Fruit fly (Drosophila melanogaster) whole organism, embryonic: ENCODE results near the gene CG1103.
A peak's percentile ranks its signal among the peaks of the same experiment; 100 is the strongest.

Experiments
- CG13296 ChIP-seq: fragments of 200-800 bp; sonication (Bioruptor generic); optimal IDR thresholded peaks from 3 replicates; lab custom pipeline; 2018; ENCODE audit warnings: missing biosample characterization, mild to moderate bottlenecking, missing genetic modification characterization
- CG13894 ChIP-seq: fragments of 200-800 bp; sonication (Bioruptor generic); optimal IDR thresholded peaks from 3 replicates; lab custom pipeline; 2018; ENCODE audit warnings: missing biosample characterization, mild to moderate bottlenecking, missing genetic modification characterization, moderate library complexity
- CG14050 ChIP-seq: fragments of 200-800 bp; sonication (Bioruptor generic); IDR thresholded peaks from 3 replicates; pipeline ENCODE4 v1.3.6; 2022; ENCODE audit warnings: missing biosample characterization, missing genetic modification characterization
- CG17912 ChIP-seq: fragments of 200-800 bp; sonication (Bioruptor generic); optimal IDR thresholded peaks from 2 replicates; lab custom pipeline; 2018; ENCODE audit warnings: missing biosample characterization, mild to moderate bottlenecking, missing genetic modification characterization
- CG1832 ChIP-seq: fragments of 200-800 bp; sonication (Bioruptor generic); optimal IDR thresholded peaks from 2 replicates; lab custom pipeline; 2017; ENCODE audit warnings: missing biosample characterization, mild to moderate bottlenecking, missing genetic modification characterization, inconsistent platforms
- CG42726 ChIP-seq: fragments of 200-800 bp; sonication (Bioruptor generic); IDR thresholded peaks from 2 replicates; pipeline ENCODE4 v1.3.6; 2022; ENCODE audit warnings: missing biosample characterization, missing genetic modification characterization; ENCODE audit not compliant: partially characterized antibody
- CG5953 ChIP-seq: fragments of 200-800 bp; sonication (Bioruptor generic); IDR thresholded peaks from 2 replicates; pipeline ENCODE4 v1.3.6; 2022; ENCODE audit warnings: missing biosample characterization, missing genetic modification characterization
- CG6175 ChIP-seq: fragments of 200-800 bp; sonication (Bioruptor generic); IDR thresholded peaks from 3 replicates; pipeline ENCODE4 v1.3.6; 2022; ENCODE audit warnings: missing biosample characterization, missing genetic modification characterization
- CG6765 ChIP-seq: fragments of 200-800 bp; sonication (Bioruptor generic); optimal IDR thresholded peaks from 3 replicates; lab custom pipeline; 2017; ENCODE audit warnings: missing biosample characterization, mild to moderate bottlenecking, missing genetic modification characterization
- CG7271 ChIP-seq: fragments of 200-800 bp; sonication (Bioruptor generic); optimal IDR thresholded peaks from 2 replicates; lab custom pipeline; 2018; ENCODE audit warnings: missing biosample characterization, mild to moderate bottlenecking, missing genetic modification characterization, moderate library complexity
- CG7928 ChIP-seq: fragments of 200-800 bp; sonication (Bioruptor generic); optimal IDR thresholded peaks from 2 replicates; lab custom pipeline; 2017; ENCODE audit warnings: missing biosample characterization, mild to moderate bottlenecking, missing genetic modification characterization
- Fer2 ChIP-seq: fragments of 200-800 bp; sonication (Bioruptor generic); optimal IDR thresholded peaks from 2 replicates; lab custom pipeline; 2018; ENCODE audit warnings: missing biosample characterization, mild to moderate bottlenecking, missing genetic modification characterization, moderate library complexity
- Hmr ChIP-seq: fragments of 200-800 bp; sonication (Bioruptor generic); optimal IDR thresholded peaks from 3 replicates; lab custom pipeline; 2017; ENCODE audit warnings: mild to moderate bottlenecking, missing biosample characterization, missing genetic modification reagents, missing genetic modification characterization
- Hr51 ChIP-seq, 2 experiments: fragments of 200-800 bp; sonication (Bioruptor generic); optimal IDR thresholded peaks; 2 replicates in 1 of 2; 3 replicates in 1 of 2; lab custom pipeline; 2016 to 2018; ENCODE audit warnings: missing biosample characterization in 2 of 2, missing genetic modification characterization in 2 of 2, mild to moderate bottlenecking in 1 of 2, moderate library complexity in 1 of 2
- Lhr ChIP-seq: fragments of 200-800 bp; sonication (Bioruptor generic); optimal IDR thresholded peaks from 3 replicates; lab custom pipeline; 2017; ENCODE audit warnings: mild to moderate bottlenecking, missing biosample characterization, missing genetic modification reagents, missing genetic modification characterization
- Meics ChIP-seq: fragments of 200-800 bp; sonication (Bioruptor generic); optimal IDR thresholded peaks from 2 replicates; lab custom pipeline; 2017; ENCODE audit warnings: missing biosample characterization, mild to moderate bottlenecking, missing genetic modification characterization
- Mrtf ChIP-seq: fragments of 200-800 bp; sonication (Bioruptor generic); IDR thresholded peaks from 3 replicates; pipeline ENCODE4 v1.3.6; 2022; ENCODE audit warnings: missing biosample characterization, missing genetic modification characterization
- Opbp ChIP-seq: fragments of 200-800 bp; sonication (Bioruptor generic); IDR thresholded peaks from 3 replicates; pipeline ENCODE4 v1.3.6; 2022; ENCODE audit warnings: missing biosample characterization, missing genetic modification characterization; ENCODE audit not compliant: partially characterized antibody
- Optix ChIP-seq: fragments of 200-800 bp; sonication (Bioruptor generic); IDR thresholded peaks from 3 replicates; pipeline ENCODE4 v1.3.6; 2022; ENCODE audit warnings: missing biosample characterization, missing genetic modification characterization
- Poxn ChIP-seq: fragments of 200-800 bp; sonication (Bioruptor generic); IDR thresholded peaks from 2 replicates; pipeline ENCODE4 v1.3.6; 2022; ENCODE audit warnings: missing biosample characterization, missing genetic modification characterization
- Ravus ChIP-seq: fragments of 200-800 bp; sonication (Bioruptor generic); IDR thresholded peaks from 2 replicates; pipeline ENCODE4 v1.3.6; 2022; ENCODE audit warnings: missing biosample characterization, missing genetic modification characterization
- abd-A ChIP-seq: fragments of 200-800 bp; sonication (Bioruptor generic); optimal IDR thresholded peaks from 3 replicates; lab custom pipeline; 2019; ENCODE audit warnings: missing biosample characterization, mild to moderate bottlenecking, missing genetic modification characterization, moderate library complexity
- al ChIP-seq: fragments of 200-800 bp; sonication (Bioruptor generic); IDR thresholded peaks from 2 replicates; pipeline ENCODE4 v1.3.6; 2022; ENCODE audit warnings: missing biosample characterization, missing genetic modification characterization
- aop ChIP-seq: fragments of 200-800 bp; sonication (Bioruptor generic); IDR thresholded peaks from 2 replicates; pipeline ENCODE4 v1.3.6; 2022; ENCODE audit warnings: missing biosample characterization, missing genetic modification characterization
- bbx ChIP-seq: fragments of 200-800 bp; sonication (Bioruptor generic); IDR thresholded peaks from 2 replicates; pipeline ENCODE4 v1.3.6; 2022; ENCODE audit warnings: missing biosample characterization, missing genetic modification characterization; ENCODE audit not compliant: partially characterized antibody
- caup ChIP-seq: fragments of 200-800 bp; sonication (Bioruptor generic); optimal IDR thresholded peaks from 3 replicates; lab custom pipeline; 2017; ENCODE audit warnings: missing biosample characterization, mild to moderate bottlenecking, missing genetic modification characterization, moderate library complexity; ENCODE audit not compliant: severe bottlenecking
- dmrt99B ChIP-seq: fragments of 200-800 bp; sonication (Bioruptor generic); optimal IDR thresholded peaks from 2 replicates; lab custom pipeline; 2018; ENCODE audit warnings: missing biosample characterization, mild to moderate bottlenecking, missing genetic modification characterization, moderate library complexity
- ems ChIP-seq: fragments of 200-800 bp; sonication (Bioruptor generic); optimal IDR thresholded peaks from 3 replicates; lab custom pipeline; 2016; ENCODE audit warnings: missing biosample characterization, missing genetic modification characterization
- en ChIP-seq: fragments of 200-800 bp; sonication (Bioruptor generic); optimal IDR thresholded peaks from 2 replicates; lab custom pipeline; 2016; ENCODE audit warnings: missing biosample characterization, missing genetic modification characterization
- kay ChIP-seq: fragments of 200-800 bp; sonication (Bioruptor generic); optimal IDR thresholded peaks from 2 replicates; lab custom pipeline; 2016; ENCODE audit warnings: missing biosample characterization, missing genetic modification characterization
- lab ChIP-seq: fragments of 200-800 bp; sonication (Bioruptor generic); optimal IDR thresholded peaks from 3 replicates; lab custom pipeline; 2017; ENCODE audit warnings: missing biosample characterization, missing genetic modification characterization, mild to moderate bottlenecking, moderate library complexity, missing genetic modification reagents
- maf-S ChIP-seq: fragments of 200-800 bp; sonication (Bioruptor generic); optimal IDR thresholded peaks from 2 replicates; lab custom pipeline; 2016; ENCODE audit warnings: missing biosample characterization, missing genetic modification characterization
- mld ChIP-seq: fragments of 200-800 bp; sonication (Bioruptor generic); IDR thresholded peaks from 3 replicates; pipeline ENCODE4 v1.3.6; 2022; ENCODE audit warnings: missing biosample characterization, missing genetic modification characterization; ENCODE audit not compliant: partially characterized antibody
- org-1 ChIP-seq: fragments of 200-800 bp; sonication (Bioruptor generic); optimal IDR thresholded peaks from 2 replicates; lab custom pipeline; 2017; ENCODE audit warnings: missing biosample characterization, missing genetic modification characterization
- pb ChIP-seq: fragments of 200-800 bp; sonication (Bioruptor generic); optimal IDR thresholded peaks from 3 replicates; lab custom pipeline; 2016; ENCODE audit warnings: missing biosample characterization, missing genetic modification characterization
- ranshi ChIP-seq: fragments of 200-800 bp; sonication (Bioruptor generic); IDR thresholded peaks from 2 replicates; pipeline ENCODE4 v1.3.6; 2022; ENCODE audit warnings: missing biosample characterization, missing genetic modification characterization
- row ChIP-seq: fragments of 200-800 bp; sonication (Bioruptor generic); IDR thresholded peaks from 3 replicates; pipeline ENCODE4 v1.3.6; 2022; ENCODE audit warnings: missing biosample characterization, missing genetic modification characterization
- tup ChIP-seq: fragments of 200-800 bp; sonication (Bioruptor generic); optimal IDR thresholded peaks from 2 replicates; lab custom pipeline; 2016; ENCODE audit warnings: missing biosample characterization, mild to moderate bottlenecking, missing genetic modification characterization, moderate library complexity
- zfh2 ChIP-seq: fragments of 200-800 bp; sonication (Bioruptor generic); optimal IDR thresholded peaks from 2 replicates; lab custom pipeline; 2016; ENCODE audit warnings: missing biosample characterization, missing genetic modification characterization

Gene CG1103

DNA sequence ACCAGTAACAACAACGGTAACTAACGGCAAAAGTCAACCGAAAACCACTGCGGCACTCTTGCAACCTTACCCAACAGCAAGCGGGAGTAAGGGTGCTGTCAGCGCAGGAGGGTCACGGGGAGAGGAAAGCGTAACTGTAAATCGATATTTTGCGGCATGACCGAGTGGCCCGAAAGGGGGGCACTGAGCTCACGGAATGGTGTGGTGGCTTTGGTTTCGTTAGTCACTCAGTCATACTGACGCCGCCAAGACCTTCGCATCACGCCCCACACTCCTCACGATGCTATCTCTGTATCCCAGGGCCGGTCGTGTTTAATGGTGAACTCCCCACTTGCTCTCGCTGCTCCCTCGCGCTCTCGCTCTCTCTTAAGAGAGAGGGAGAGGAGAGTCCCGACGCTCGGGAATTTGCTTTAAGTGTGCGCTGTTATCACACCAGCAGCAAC lies 23.1 kb downstream of the CG1103 start (continued):
- no peak for TF ChIP-seq tup
- TF ChIP-seq maf-S (GFP tag; lab: Kevin White, UChicago) = no peak
- peak; percentile 63 for TF ChIP-seq bbx
- TF ChIP-seq Optix (GFP tag; lab: Robert Waterston, UW) = no peak
- TF ChIP-seq abd-A (tag; lab: Kevin White, UChicago) = peak; percentile 98
- peak; percentile 7 for TF ChIP-seq Lhr
- TF ChIP-seq CG17912 (GFP tag; lab: Kevin White, UChicago) = no peak
- no peak for TF ChIP-seq en
- no peak for TF ChIP-seq Mrtf (GFP tag; lab: Robert Waterston, UW)
- TF ChIP-seq lab (GFP tag; lab: Kevin White, UChicago) = peak; percentile 50
- TF ChIP-seq Opbp = peak; percentile 48; the same call in 1 of the 3 replicates
- TF ChIP-seq Ravus = no peak
- no peak for TF ChIP-seq CG7928 (GFP tag; lab: Kevin White, UChicago)
- peak in 1 of 2 experiments; percentile 54 for TF ChIP-seq Hr51 (GFP tag; optimal IDR thresholded peaks at IDR 0.05; lab: Kevin White, UChicago)
- TF ChIP-seq CG6765 (GFP tag; lab: Kevin White, UChicago) = peak; percentile 55
- TF ChIP-seq zfh2 = no peak
- peak; percentile 10 for TF ChIP-seq pb (GFP tag; lab: Kevin White, UChicago)
- TF ChIP-seq CG7271 (tag; lab: Kevin White, UChicago) = no peak
- no peak for TF ChIP-seq al
- no peak for TF ChIP-seq mld (GFP tag; lab: Robert Waterston, UW)
- TF ChIP-seq Poxn (GFP tag; lab: Robert Waterston, UW) = no peak
- TF ChIP-seq CG6175 (GFP tag; lab: Robert Waterston, UW) = peak; percentile 69; the same call in 1 of the 3 replicates
- peak; percentile 2 for TF ChIP-seq caup (GFP tag; lab: Kevin White, UChicago)
- TF ChIP-seq, all 482 proteins: peak for 48

DNA sequence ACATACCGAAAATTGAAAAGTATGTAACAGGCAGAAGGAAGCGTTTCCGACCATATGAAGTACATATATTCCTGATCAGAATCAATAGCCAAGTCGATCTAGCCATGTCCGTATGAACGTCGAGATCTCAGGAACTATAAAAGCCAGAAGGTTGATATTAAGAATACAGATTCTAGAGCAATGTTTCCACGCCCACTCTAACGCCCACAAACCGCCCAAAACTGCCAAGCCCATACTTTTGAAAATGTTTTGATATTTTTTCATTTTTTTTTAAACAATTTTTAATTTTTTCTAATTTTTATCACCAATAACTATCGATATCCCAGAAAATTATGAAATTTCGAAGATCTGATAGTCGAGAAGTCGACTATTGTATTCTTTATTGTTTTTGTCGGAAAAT lies 24.5 kb downstream of the CG1103 start:
- TF ChIP-seq kay (GFP tag; lab: Kevin White, UChicago) (no peak), CG13296 (no peak), aop (GFP tag; lab: Robert Waterston, UW) (no peak), CG42726 (GFP tag; lab: Robert Waterston, UW) (no peak), CG13894 (no peak), CG1832 (GFP tag; lab: Kevin White, UChicago) (no peak), CG5953 (no peak), Fer2 (tag; lab: Kevin White, UChicago) (no peak), Meics (GFP tag; lab: Kevin White, UChicago) (no peak), ems (GFP tag; lab: Kevin White, UChicago) (no peak), org-1 (GFP tag; lab: Kevin White, UChicago) (no peak), row (GFP tag; lab: Robert Waterston, UW) (no peak), CG17912 (GFP tag; lab: Kevin White, UChicago) (no peak), Hmr (GFP tag; lab: Kevin White, UChicago) (no peak), ranshi (GFP tag; lab: Robert Waterston, UW) (no peak), dmrt99B (tag; lab: Kevin White, UChicago) (no peak), CG14050 (GFP tag; lab: Robert Waterston, UW) (no peak)
